Fruit fly (Drosophila melanogaster) whole organism, embryonic: ENCODE measurements around the gene MSAmiP.

Source experiments
- CG1233 ChIP-seq: fragments of 200-800 bp; sonication (Bioruptor generic); optimal IDR thresholded peaks from 4 replicates; lab custom pipeline; 2018; ENCODE audit warnings: missing biosample characterization, mild to moderate bottlenecking, missing genetic modification characterization
- CG1603 ChIP-seq: fragments of 200-800 bp; sonication (Bioruptor generic); optimal IDR thresholded peaks from 2 replicates; lab custom pipeline; 2019; ENCODE audit warnings: missing biosample characterization, mild to moderate bottlenecking, missing genetic modification characterization, moderate library complexity
- CG4360 ChIP-seq: fragments of 200-800 bp; sonication (Bioruptor generic); IDR thresholded peaks from 2 replicates; pipeline ENCODE4 v1.3.6; 2022; ENCODE audit warnings: missing biosample characterization, missing genetic modification characterization
- Deaf1 ChIP-seq: fragments of 200-800 bp; optimal IDR thresholded peaks from 3 replicates; lab custom pipeline; 2019; ENCODE audit warnings: missing biosample characterization, mild to moderate bottlenecking, missing genetic modification characterization, moderate library complexity
- br ChIP-seq: fragments of >200 bp; optimal IDR thresholded peaks from 2 replicates; lab custom pipeline; 2017
- bsh ChIP-seq, 2 experiments: fragments of 200-800 bp; sonication (Bioruptor generic); optimal IDR thresholded peaks; 2 replicates each; lab custom pipeline; 2017 to 2018; ENCODE audit warnings: mild to moderate bottlenecking in 2 of 2, missing biosample characterization in 2 of 2, missing genetic modification characterization in 2 of 2, moderate library complexity in 1 of 2
- btn ChIP-seq: fragments of 200-800 bp; sonication (Bioruptor generic); optimal IDR thresholded peaks from 2 replicates; lab custom pipeline; 2016; ENCODE audit warnings: missing biosample characterization, missing genetic modification characterization
- fd3F ChIP-seq: fragments of 200-800 bp; sonication (Bioruptor generic); optimal IDR thresholded peaks from 2 replicates; lab custom pipeline; 2018; ENCODE audit warnings: missing biosample characterization, mild to moderate bottlenecking, missing genetic modification characterization, moderate library complexity
- fru ChIP-seq: fragments of >200 bp; optimal IDR thresholded peaks from 2 replicates; lab custom pipeline; 2017
- grau ChIP-seq: fragments of 200-800 bp; optimal IDR thresholded peaks from 3 replicates; lab custom pipeline; 2019; ENCODE audit warnings: missing biosample characterization, mild to moderate bottlenecking, missing genetic modification characterization, moderate library complexity
- row ChIP-seq: fragments of 200-800 bp; sonication (Bioruptor generic); IDR thresholded peaks from 3 replicates; pipeline ENCODE4 v1.3.6; 2022; ENCODE audit warnings: missing biosample characterization, missing genetic modification characterization

DNA sequence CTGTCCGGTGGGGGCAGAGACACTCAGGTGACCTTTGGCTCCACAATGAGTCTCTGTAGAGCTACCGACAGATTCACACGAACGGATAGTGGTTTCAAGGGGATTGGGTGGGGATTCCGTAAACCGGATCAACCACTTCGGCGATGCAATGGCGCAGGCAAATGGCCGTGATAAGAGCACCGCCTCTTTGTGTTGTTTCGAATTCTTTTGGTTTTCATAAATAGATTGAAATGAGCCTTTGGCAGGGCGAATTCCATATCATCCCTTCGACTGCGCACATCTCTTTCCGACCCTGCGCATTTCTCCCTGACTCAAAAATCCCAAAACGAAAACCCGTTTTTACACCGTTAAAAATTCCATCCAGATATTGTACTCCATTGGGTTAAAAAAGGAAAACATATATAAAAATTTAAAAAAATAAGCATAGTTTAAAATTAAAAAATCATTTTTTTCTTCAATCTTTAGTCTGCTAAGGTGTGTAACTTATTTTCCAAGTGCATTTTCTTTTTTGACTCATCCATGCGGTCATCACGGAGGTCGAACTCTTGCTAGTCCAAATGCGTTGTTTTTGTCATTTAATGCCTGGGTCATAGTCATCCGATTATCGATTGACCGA lies 58.4 kb downstream of the MSAmiP start:
- TF ChIP-seq btn (GFP tag; lab: Kevin White, UChicago) (no peak), row (GFP tag; lab: Robert Waterston, UW) (peak; percentile 65), CG1233 (GFP tag; lab: Kevin White, UChicago) (peak; percentile 32), bsh (GFP tag; optimal IDR thresholded peaks at IDR 0.05; lab: Kevin White, UChicago) (peak in 1 of 2 experiments; percentile 77), fd3F (no peak), CG1603 (no peak), Deaf1 (tag; lab: Kevin White, UChicago) (peak; percentile 8), CG4360 (GFP tag; lab: Robert Waterston, UW) (no peak), fru (lab: Kevin White, UChicago) (no peak), br (lab: Kevin White, UChicago) (no peak), grau (tag; lab: Kevin White, UChicago) (peak; percentile 49)
